Worm (Caenorhabditis elegans): ENCODE data around the gene arrd-25.

DNA sequence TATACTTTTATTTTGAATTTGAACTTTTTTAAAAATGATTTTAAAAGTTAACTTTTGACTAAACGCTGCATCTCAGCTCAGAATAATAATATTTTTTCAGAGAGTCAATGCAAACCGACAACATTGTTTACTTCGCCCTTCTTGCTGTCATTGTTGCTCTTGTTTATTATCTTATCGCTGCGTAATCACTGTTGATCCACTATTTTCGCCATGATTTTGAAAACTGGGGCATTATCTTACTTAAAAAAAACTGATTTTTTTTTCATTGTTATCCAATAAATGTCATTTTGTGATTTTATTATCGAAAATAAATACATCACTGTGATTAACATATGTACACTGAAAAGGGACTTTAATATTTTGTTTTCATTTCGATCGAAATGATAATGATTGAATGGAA is 30.9 kb upstream of the arrd-25 start:
- TF ChIP-seq mep-1 (tag; optimal IDR thresholded peaks at IDR 0.05) (no peak), lin-13 (tag; optimal IDR thresholded peaks at IDR 0.05) (no peak), sptf-1 (tag; optimal IDR thresholded peaks at IDR 0.05) (no peak), ces-1 (GFP tag; optimal IDR thresholded peaks at IDR 0.05) (no peak), nhr-28 (tag; optimal IDR thresholded peaks at IDR 0.05) (no peak), snpc-4 (tag; optimal IDR thresholded peaks at IDR 0.05) (no peak), unc-39 (tag; optimal IDR thresholded peaks at IDR 0.05) (no peak), lin-32 (GFP tag; optimal IDR thresholded peaks at IDR 0.05) (no peak), sem-2 (GFP tag; optimal IDR thresholded peaks at IDR 0.05) (no peak), blmp-1 (tag; optimal IDR thresholded peaks at IDR 0.05) (no peak), elt-1 (tag; optimal IDR thresholded peaks at IDR 0.05; ENCODE audit: borderline replicate concordance, insufficient read depth) (no peak), ztf-11 (tag; optimal IDR thresholded peaks at IDR 0.05) (no peak), drap-1 (GFP tag; optimal IDR thresholded peaks at IDR 0.05) (no peak), nhr-237 (tag; optimal IDR thresholded peaks at IDR 0.05) (no peak)

Measured in whole organism, mixed stage, embryonic.